Fruit fly (Drosophila melanogaster) whole organism, embryonic: Measurements from ENCODE around the gene CG10589.

ENCODE experiments used
- Ada2b ChIP-seq: fragments of 200-800 bp; sonication (Bioruptor generic); IDR thresholded peaks from 2 replicates; pipeline ENCODE4 v1.3.6; 2022; ENCODE audit warnings: missing biosample characterization, missing genetic modification characterization
- Antp ChIP-seq: fragments of 200-800 bp; sonication (Bioruptor generic); optimal IDR thresholded peaks from 3 replicates; lab custom pipeline; 2016; ENCODE audit warnings: missing biosample characterization, missing genetic modification characterization
- Atf6 ChIP-seq: fragments of 200-800 bp; sonication (Bioruptor generic); IDR thresholded peaks from 2 replicates; pipeline ENCODE4 v1.3.6; 2022; ENCODE audit warnings: missing biosample characterization, missing genetic modification characterization
- C15 ChIP-seq: fragments of 200-800 bp; sonication (Bioruptor generic); IDR thresholded peaks from 3 replicates; pipeline ENCODE4 v1.3.6; 2022; ENCODE audit warnings: missing biosample characterization, missing genetic modification characterization
- CG10274 ChIP-seq: fragments of 200-800 bp; sonication (Bioruptor generic); optimal IDR thresholded peaks from 3 replicates; lab custom pipeline; 2017; ENCODE audit warnings: missing biosample characterization, mild to moderate bottlenecking, missing genetic modification characterization
- CG13894 ChIP-seq: fragments of 200-800 bp; sonication (Bioruptor generic); optimal IDR thresholded peaks from 3 replicates; lab custom pipeline; 2018; ENCODE audit warnings: missing biosample characterization, mild to moderate bottlenecking, missing genetic modification characterization, moderate library complexity
- CG17568 ChIP-seq: fragments of 200-800 bp; sonication (Bioruptor generic); optimal IDR thresholded peaks from 2 replicates; lab custom pipeline; 2018; ENCODE audit warnings: missing biosample characterization, mild to moderate bottlenecking, missing genetic modification characterization, moderate library complexity
- CG17829 ChIP-seq: fragments of 200-800 bp; optimal IDR thresholded peaks from 2 replicates; lab custom pipeline; 2019; ENCODE audit warnings: missing biosample characterization, mild to moderate bottlenecking, missing genetic modification characterization, moderate library complexity
- CG2116 ChIP-seq: fragments of 200-800 bp; sonication (Bioruptor generic); optimal IDR thresholded peaks from 3 replicates; lab custom pipeline; 2018; ENCODE audit warnings: missing biosample characterization, mild to moderate bottlenecking, missing genetic modification characterization
- CG32532 ChIP-seq: fragments of 200-800 bp; sonication (Bioruptor generic); IDR thresholded peaks from 2 replicates; pipeline ENCODE4 v1.3.6; 2022; ENCODE audit warnings: missing biosample characterization, missing genetic modification characterization
- CG3726 ChIP-seq: fragments of 200-800 bp; sonication (Bioruptor generic); IDR thresholded peaks from 3 replicates; pipeline ENCODE4, ENCODE4 v1.3.6; 2022; ENCODE audit warnings: missing biosample characterization, missing genetic modification characterization
- CG4328 ChIP-seq: fragments of 200-800 bp; sonication (Bioruptor generic); optimal IDR thresholded peaks from 3 replicates; lab custom pipeline; 2017; ENCODE audit warnings: missing biosample characterization, missing genetic modification reagents, missing genetic modification characterization
- CG4617 ChIP-seq: fragments of 200-800 bp; sonication (Bioruptor generic); optimal IDR thresholded peaks from 3 replicates; lab custom pipeline; 2016; ENCODE audit warnings: missing biosample characterization, missing genetic modification characterization, borderline replicate concordance
- CG4730 ChIP-seq: fragments of 200-800 bp; sonication (Bioruptor generic); IDR thresholded peaks from 2 replicates; pipeline ENCODE4 v1.3.6; 2022; ENCODE audit warnings: missing biosample characterization, missing genetic modification characterization
- CG6683 ChIP-seq: fragments of 200-800 bp; sonication (Bioruptor generic); optimal IDR thresholded peaks from 2 replicates; lab custom pipeline; 2017; ENCODE audit warnings: missing biosample characterization, mild to moderate bottlenecking, missing genetic modification characterization, missing genetic modification reagents
- CG7271 ChIP-seq: fragments of 200-800 bp; sonication (Bioruptor generic); optimal IDR thresholded peaks from 2 replicates; lab custom pipeline; 2018; ENCODE audit warnings: missing biosample characterization, mild to moderate bottlenecking, missing genetic modification characterization, moderate library complexity
- CG7556 ChIP-seq: fragments of 200-800 bp; sonication (Bioruptor generic); optimal IDR thresholded peaks from 2 replicates; lab custom pipeline; 2017; ENCODE audit warnings: missing biosample characterization, mild to moderate bottlenecking, missing genetic modification characterization
- CG8089 ChIP-seq: fragments of 200-800 bp; sonication (Bioruptor generic); optimal IDR thresholded peaks from 3 replicates; lab custom pipeline; 2016; ENCODE audit warnings: missing biosample characterization, missing genetic modification characterization
- CG8290 ChIP-seq, 3 experiments: fragments of 200-800 bp; sonication (Bioruptor generic); optimal IDR thresholded peaks; 2 replicates each; lab custom pipeline; 2016 to 2019; ENCODE audit warnings: missing biosample characterization in 3 of 3, missing genetic modification characterization in 3 of 3, mild to moderate bottlenecking in 2 of 3, moderate library complexity in 1 of 3
- CG9215 ChIP-seq: fragments of 200-800 bp; sonication (Bioruptor generic); IDR thresholded peaks from 2 replicates; pipeline ENCODE4 v1.3.6; 2022; ENCODE audit warnings: missing biosample characterization, missing genetic modification characterization
- CG9932 ChIP-seq: fragments of 200-800 bp; sonication (Bioruptor generic); IDR thresholded peaks from 2 replicates; pipeline ENCODE4 v1.3.6; 2022; ENCODE audit warnings: missing biosample characterization, missing genetic modification characterization
- CHES-1-like ChIP-seq: fragments of 200-800 bp; sonication (Bioruptor generic); optimal IDR thresholded peaks from 2 replicates; lab custom pipeline; 2016; ENCODE audit warnings: missing biosample characterization, missing genetic modification characterization
- Dip3 ChIP-seq: fragments of 200-800 bp; sonication (Bioruptor generic); optimal IDR thresholded peaks from 3 replicates; lab custom pipeline; 2016; ENCODE audit warnings: missing biosample characterization, missing genetic modification characterization
- Dp ChIP-seq: fragments of 200-800 bp; sonication (Bioruptor generic); optimal IDR thresholded peaks from 2 replicates; lab custom pipeline; 2018; ENCODE audit warnings: missing biosample characterization, mild to moderate bottlenecking, missing genetic modification characterization, moderate library complexity
- Dref ChIP-seq: fragments of 200-800 bp; sonication (Bioruptor generic); IDR thresholded peaks from 2 replicates; pipeline ENCODE4 v1.3.6; 2022; ENCODE audit warnings: missing biosample characterization, missing genetic modification characterization
- ERR ChIP-seq: fragments of 200-800 bp; sonication (Bioruptor generic); optimal IDR thresholded peaks from 2 replicates; lab custom pipeline; 2016; ENCODE audit warnings: missing biosample characterization, missing genetic modification characterization
- Med ChIP-seq: fragments of 200-800 bp; sonication (Bioruptor generic); peaks from one replicate; lab custom pipeline; 2016; ENCODE audit warnings: missing biosample characterization, missing genetic modification characterization, mild to moderate bottlenecking, inconsistent platforms, moderate library complexity
- Meics ChIP-seq: fragments of 200-800 bp; sonication (Bioruptor generic); optimal IDR thresholded peaks from 2 replicates; lab custom pipeline; 2017; ENCODE audit warnings: missing biosample characterization, mild to moderate bottlenecking, missing genetic modification characterization
- Mrtf ChIP-seq: fragments of 200-800 bp; sonication (Bioruptor generic); IDR thresholded peaks from 3 replicates; pipeline ENCODE4 v1.3.6; 2022; ENCODE audit warnings: missing biosample characterization, missing genetic modification characterization
- Nf-YA ChIP-seq: fragments of 200-800 bp; sonication (Bioruptor generic); IDR thresholded peaks from 2 replicates; pipeline ENCODE4 v1.3.6; 2022; ENCODE audit warnings: missing biosample characterization, missing genetic modification characterization
- Usf ChIP-seq: fragments of 200-800 bp; sonication (Bioruptor generic); optimal IDR thresholded peaks from 2 replicates; lab custom pipeline; 2017; ENCODE audit warnings: missing genotype, missing biosample characterization, missing genetic modification characterization
- Xbp1 ChIP-seq: fragments of 200-800 bp; sonication (Bioruptor generic); optimal IDR thresholded peaks from 3 replicates; lab custom pipeline; 2016; ENCODE audit warnings: missing biosample characterization, mild to moderate bottlenecking, missing genetic modification characterization
- Xrp1 ChIP-seq: fragments of 200-800 bp; sonication (Bioruptor generic); IDR thresholded peaks from 2 replicates; pipeline ENCODE4 v1.3.6; 2022; ENCODE audit warnings: missing biosample characterization, missing genetic modification characterization
- ap ChIP-seq: fragments of 200-800 bp; sonication (Bioruptor generic); IDR thresholded peaks from 2 replicates; pipeline ENCODE4 v1.3.6; 2022; ENCODE audit warnings: missing biosample characterization, missing genetic modification characterization
- btn ChIP-seq: fragments of 200-800 bp; sonication (Bioruptor generic); optimal IDR thresholded peaks from 2 replicates; lab custom pipeline; 2016; ENCODE audit warnings: missing biosample characterization, missing genetic modification characterization
- cato ChIP-seq: fragments of 200-800 bp; sonication (Bioruptor generic); optimal IDR thresholded peaks from 2 replicates; lab custom pipeline; 2016; ENCODE audit warnings: missing biosample characterization, missing genetic modification characterization, borderline replicate concordance
- cwo ChIP-seq: fragments of 200-800 bp; sonication (Bioruptor generic); optimal IDR thresholded peaks from 3 replicates; lab custom pipeline; 2017; ENCODE audit warnings: missing biosample characterization, missing genetic modification characterization, mild to moderate bottlenecking, moderate library complexity, missing genetic modification reagents
- dmrt99B ChIP-seq: fragments of 200-800 bp; sonication (Bioruptor generic); optimal IDR thresholded peaks from 2 replicates; lab custom pipeline; 2018; ENCODE audit warnings: missing biosample characterization, mild to moderate bottlenecking, missing genetic modification characterization, moderate library complexity
- gce ChIP-seq: fragments of 200-800 bp; sonication (Bioruptor generic); IDR thresholded peaks from 3 replicates; pipeline ENCODE4 v1.3.6; 2022; ENCODE audit warnings: missing biosample characterization, missing genetic modification characterization
- gcm2 ChIP-seq: fragments of 200-800 bp; sonication (Bioruptor generic); optimal IDR thresholded peaks from 2 replicates; lab custom pipeline; 2016; ENCODE audit warnings: missing biosample characterization, missing genetic modification characterization
- grau ChIP-seq: fragments of 200-800 bp; optimal IDR thresholded peaks from 3 replicates; lab custom pipeline; 2019; ENCODE audit warnings: missing biosample characterization, mild to moderate bottlenecking, missing genetic modification characterization, moderate library complexity
- lmd ChIP-seq: fragments of 200-800 bp; sonication (Bioruptor generic); IDR thresholded peaks from 2 replicates; pipeline ENCODE4 v1.3.6; 2022; ENCODE audit warnings: missing biosample characterization, missing genetic modification characterization
- maf-S ChIP-seq: fragments of 200-800 bp; sonication (Bioruptor generic); optimal IDR thresholded peaks from 2 replicates; lab custom pipeline; 2016; ENCODE audit warnings: missing biosample characterization, missing genetic modification characterization
- nom ChIP-seq: fragments of 200-800 bp; sonication (Bioruptor generic); optimal IDR thresholded peaks from 2 replicates; lab custom pipeline; 2017; ENCODE audit warnings: missing biosample characterization, missing genetic modification characterization, mild to moderate bottlenecking, moderate library complexity, missing genetic modification reagents
- sima ChIP-seq: fragments of 200-800 bp; sonication (Bioruptor generic); optimal IDR thresholded peaks from 2 replicates; lab custom pipeline; 2016; ENCODE audit warnings: missing biosample characterization, missing genetic modification characterization
- slp2 ChIP-seq: fragments of 200-800 bp; sonication (Bioruptor generic); optimal IDR thresholded peaks from 2 replicates; lab custom pipeline; 2016; ENCODE audit warnings: missing biosample characterization, missing genetic modification characterization
- vfl ChIP-seq: fragments of 200-800 bp; sonication (Bioruptor generic); optimal IDR thresholded peaks from 2 replicates; lab custom pipeline; 2016; ENCODE audit warnings: missing biosample characterization, missing genetic modification characterization
- vvl ChIP-seq: fragments of 200-800 bp; sonication (Bioruptor generic); IDR thresholded peaks from 2 replicates; pipeline ENCODE4 v1.3.6; 2022; ENCODE audit warnings: missing biosample characterization, missing genetic modification characterization
- yki ChIP-seq: fragments of >200 bp; optimal IDR thresholded peaks from 3 replicates; lab custom pipeline; 2018

CG10589 gene

dm6 chr3L:20949371-20950135 lies 21.9 kb downstream of the CG10589 start, which contains the start of gene fng (continued):
- TF ChIP-seq cwo (no peak), CG9215 (GFP tag; lab: Robert Waterston, UW) (0 out of 2 replicates have a peak, but pooled peaks have one; percentile 31), Xrp1 (GFP tag; lab: Robert Waterston, UW) (no peak), yki (lab: Kevin White, UChicago) (peak; percentile 97), CHES-1-like (GFP tag; lab: Kevin White, UChicago) (no peak), CG32532 (peak; percentile 66; the same call in 1 of the 2 replicates), gce (GFP tag; lab: Robert Waterston, UW) (peak; percentile 57; the same call in 1 of the 3 replicates), CG3726 (no peak), ERR (GFP tag; lab: Kevin White, UChicago) (no peak), nom (GFP tag; lab: Kevin White, UChicago) (no peak)

- peak; percentile 5 for TF ChIP-seq CG17568 (GFP tag; lab: Kevin White, UChicago)
- TF ChIP-seq Dip3 (GFP tag; lab: Kevin White, UChicago), result no peak
- no peak for TF ChIP-seq Usf (GFP tag; lab: Kevin White, UChicago)
- peak; percentile 61 for TF ChIP-seq slp2 (GFP tag; lab: Kevin White, UChicago)
- TF ChIP-seq vvl (GFP tag; lab: Robert Waterston, UW), result peak; percentile 64; the same call in 1 of the 2 replicates
- TF ChIP-seq CG7556 (GFP tag; lab: Kevin White, UChicago), result peak; percentile 59
- TF ChIP-seq grau (tag; lab: Kevin White, UChicago), result peak; percentile 63
- peak; percentile 6 for TF ChIP-seq cato (GFP tag; lab: Kevin White, UChicago)
- TF ChIP-seq CG4617 (GFP tag; lab: Kevin White, UChicago), result no peak
- no peak for TF ChIP-seq vfl (GFP tag; lab: Kevin White, UChicago)
- TF ChIP-seq Nf-YA (GFP tag; lab: Robert Waterston, UW), result no peak
- TF ChIP-seq dmrt99B (tag; lab: Kevin White, UChicago), result peak; percentile 85
- TF ChIP-seq ap, result 0 out of 2 replicates have a peak, but pooled peaks have one; percentile 26
- TF ChIP-seq Med (GFP tag; lab: Kevin White, UChicago), result no peak
- TF ChIP-seq Xrp1 (GFP tag; lab: Robert Waterston, UW), result peak; percentile 76
- TF ChIP-seq Xbp1 (GFP tag; lab: Kevin White, UChicago), result peak; percentile 62
- no peak for TF ChIP-seq Dp (GFP tag; lab: Kevin White, UChicago)
- no peak for TF ChIP-seq gcm2 (GFP tag; lab: Kevin White, UChicago)
- no peak for TF ChIP-seq maf-S (GFP tag; lab: Kevin White, UChicago)
- no peak for TF ChIP-seq sima (GFP tag; lab: Kevin White, UChicago)
- TF ChIP-seq Meics (GFP tag; lab: Kevin White, UChicago), result no peak
- no peak; the same call in 1 of the 2 replicates for TF ChIP-seq Ada2b (GFP tag; lab: Robert Waterston, UW)
- no peak; the same call in 1 of the 2 replicates for TF ChIP-seq Atf6 (GFP tag; lab: Robert Waterston, UW)
- TF ChIP-seq CG8290 (GFP tag; optimal IDR thresholded peaks at IDR 0.05; lab: Kevin White, UChicago), result peak; percentile 34
- no peak for TF ChIP-seq CG8290 (tag; optimal IDR thresholded peaks at IDR 0.05; lab: Kevin White, UChicago)
- TF ChIP-seq CG2116 (GFP tag; lab: Kevin White, UChicago), result no peak
- TF ChIP-seq CG4730 (GFP tag; lab: Robert Waterston, UW), result no peak
- peak; percentile 18 for TF ChIP-seq CG8089
- TF ChIP-seq CG4328 (GFP tag; lab: Kevin White, UChicago), result peak; percentile 41
- TF ChIP-seq CG9215 (GFP tag; lab: Robert Waterston, UW), result no peak
- no peak for TF ChIP-seq Antp (GFP tag; lab: Kevin White, UChicago)
- TF ChIP-seq CG17829, result peak; percentile 81
- TF ChIP-seq CG7271 (tag; lab: Kevin White, UChicago), result no peak
- no peak for TF ChIP-seq CG9932 (GFP tag; lab: Robert Waterston, UW)
- peak; percentile 42; the same call in 1 of the 2 replicates for TF ChIP-seq lmd (GFP tag; lab: Robert Waterston, UW)
- no peak for TF ChIP-seq btn (GFP tag; lab: Kevin White, UChicago)
- TF ChIP-seq CG10274 (GFP tag; lab: Kevin White, UChicago), result no peak
- TF ChIP-seq CG13894 (tag; lab: Kevin White, UChicago), result no peak
- TF ChIP-seq Mrtf (GFP tag; lab: Robert Waterston, UW), result no peak
- no peak for TF ChIP-seq Dref (GFP tag; lab: Robert Waterston, UW)
- no peak for TF ChIP-seq C15 (GFP tag; lab: Robert Waterston, UW)
- TF ChIP-seq CG6683, result no peak
Measured at dm6 chr3L:20950136-20950499, 22.5 kb downstream of the CG10589 start.
